Fruit fly (Drosophila melanogaster) Kc167 (cell line): ENCODE data around the gene Raf.
A peak's percentile ranks its signal among the peaks of the same experiment; 100 is the strongest.

Experiments
- Myc ChIP-seq: fragments of >200 bp; optimal IDR thresholded peaks from 2 replicates; lab custom pipeline; 2017; ENCODE audit warnings: missing external identifiers
- Sin3A ChIP-seq: fragments of >200 bp; optimal IDR thresholded peaks from 2 replicates; lab custom pipeline; 2018; ENCODE audit warnings: missing external identifiers
- h ChIP-seq: fragments of >200 bp; optimal IDR thresholded peaks from 3 replicates; lab custom pipeline; 2018; ENCODE audit warnings: missing external identifiers
- insv ChIP-seq: fragments of >200 bp; optimal IDR thresholded peaks from 3 replicates; lab custom pipeline; 2018; ENCODE audit warnings: missing external identifiers
- psq ChIP-seq: fragments of >200 bp; optimal IDR thresholded peaks from 2 replicates; lab custom pipeline; 2017; ENCODE audit warnings: missing external identifiers
- ttk ChIP-seq: sonication (Bioruptor generic); optimal IDR thresholded peaks from 2 replicates; lab custom pipeline; 2017; ENCODE audit warnings: missing external identifiers

Raf gene

DNA sequence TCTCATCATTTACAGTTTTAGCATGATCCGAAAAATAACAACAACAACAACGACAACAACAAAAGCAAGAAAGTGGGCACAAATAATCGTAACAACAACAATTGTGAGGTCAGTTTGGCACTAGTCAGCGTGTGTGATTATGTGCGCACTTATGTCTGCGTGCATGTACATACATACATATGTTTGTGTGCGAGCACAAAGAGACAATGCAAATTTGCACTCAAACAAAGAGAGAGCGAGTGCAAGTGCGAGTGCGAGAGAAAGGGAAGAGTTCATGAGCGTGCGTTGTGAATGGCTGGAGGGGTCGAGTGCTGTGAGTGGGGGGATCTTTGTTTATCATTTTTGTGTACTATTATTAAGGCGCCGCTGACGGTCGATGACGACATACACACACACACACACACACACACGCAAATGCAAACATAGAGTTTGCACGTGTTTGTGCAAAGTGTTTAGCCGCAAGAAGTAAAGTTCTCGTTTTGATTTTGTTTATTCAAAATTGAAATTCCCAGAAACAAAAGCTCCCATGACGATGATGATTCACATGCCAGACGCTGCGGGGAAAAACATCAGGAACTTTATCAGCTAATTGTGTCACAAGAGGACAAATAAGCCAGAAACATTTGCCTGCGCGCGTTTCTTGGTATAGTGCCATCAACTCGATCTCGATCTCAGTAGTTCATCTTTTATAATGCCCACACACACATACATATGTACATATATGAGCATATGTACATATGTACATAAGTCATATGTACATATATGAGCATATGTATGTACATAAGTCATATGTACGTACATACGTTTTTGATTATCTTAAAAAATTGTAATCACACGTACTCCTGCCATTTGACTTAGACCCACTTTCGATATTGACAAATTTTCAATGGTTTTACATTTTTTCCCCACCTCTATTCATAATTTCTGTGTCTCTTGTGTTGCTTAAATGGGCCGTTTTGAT is 512 bp upstream of the Raf start:
- no peak for TF ChIP-seq insv
- TF ChIP-seq psq: no peak
- no peak for TF ChIP-seq Myc (lab: Kevin White, UChicago)
- TF ChIP-seq ttk: no peak
- no peak for TF ChIP-seq h (lab: Kevin White, UChicago)

dm6 chrX:2296230-2297044 is 1.2 kb downstream of the Raf start:
- no peak for TF ChIP-seq Sin3A
- TF ChIP-seq insv: no peak
- TF ChIP-seq ttk: no peak

- TF ChIP-seq psq (no peak), Sin3A (no peak), insv (no peak), Myc (lab: Kevin White, UChicago) (no peak), ttk (no peak), h (lab: Kevin White, UChicago) (no peak)
These were observed 2.3 kb downstream of the Raf start for dm6 chrX:2297428-2298200.

DNA sequence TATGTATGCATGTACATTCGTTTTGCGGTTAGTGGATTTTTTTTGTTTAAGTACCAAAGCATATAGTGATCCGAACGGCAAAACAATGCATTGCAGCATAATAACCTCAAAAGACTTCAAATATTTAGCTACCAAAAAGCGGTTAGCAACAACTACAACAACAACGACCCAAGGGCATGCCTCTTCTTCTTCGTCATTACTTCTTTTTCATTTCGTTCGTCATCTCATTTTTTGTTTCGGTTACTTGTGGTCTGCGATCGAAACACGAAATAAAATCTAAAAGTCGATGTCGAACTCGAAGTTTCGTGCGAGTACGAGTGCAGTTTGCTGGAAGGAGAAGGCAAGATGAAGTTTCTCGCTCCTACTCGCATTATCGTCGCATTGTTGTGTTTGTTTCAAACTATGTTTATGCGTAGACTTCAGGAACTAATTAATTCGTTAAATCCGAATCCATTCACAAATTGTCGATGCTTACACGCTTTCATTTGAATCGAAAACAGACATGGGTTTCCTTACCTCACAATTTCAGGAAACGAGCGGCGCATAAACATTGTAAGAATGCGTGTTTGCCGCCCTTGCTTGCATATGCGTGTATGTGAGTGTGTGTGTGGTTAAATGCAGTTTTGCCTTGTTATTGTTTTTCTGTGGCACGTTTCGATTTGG is 3.6 kb downstream of the Raf start:
- TF ChIP-seq Myc (lab: Kevin White, UChicago) (no peak), ttk (no peak)

DNA sequence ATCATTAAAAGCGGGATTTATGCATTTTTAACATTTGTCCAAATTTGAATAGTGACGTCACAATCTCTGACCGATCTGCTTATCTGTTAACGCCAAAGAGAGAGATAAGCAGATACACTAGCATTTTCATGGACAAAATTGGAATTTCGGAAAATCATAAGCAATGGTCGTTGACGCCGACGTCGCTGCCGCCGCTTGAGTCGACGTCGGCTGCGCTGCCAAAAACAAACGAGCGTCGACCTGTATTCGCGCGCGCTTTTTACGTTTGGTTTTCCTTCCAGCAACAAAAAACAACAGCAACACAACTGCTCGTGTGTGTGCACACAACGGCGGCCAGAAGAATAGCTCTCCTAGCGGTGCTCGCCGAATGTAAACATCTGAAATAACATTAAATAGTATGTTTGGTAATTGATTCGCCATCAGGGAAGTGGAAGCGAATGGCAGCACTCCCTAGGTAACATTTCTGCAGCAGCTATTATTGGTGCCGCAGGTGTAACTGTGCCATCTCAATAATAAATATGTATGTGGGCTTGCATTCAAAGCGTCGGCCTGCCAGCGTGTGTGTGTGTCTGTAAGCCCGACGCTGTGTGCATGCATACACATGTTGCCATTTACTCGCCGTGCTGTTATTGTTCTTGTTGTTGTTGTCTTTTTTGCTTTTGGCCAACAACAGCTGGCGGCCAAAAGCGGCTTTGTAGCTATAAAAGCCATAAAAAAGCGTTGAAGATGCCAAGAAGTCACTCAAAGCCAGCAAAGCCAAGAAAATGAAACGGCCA is 5.2 kb downstream of the Raf start:
- TF ChIP-seq ttk (no peak), Myc (lab: Kevin White, UChicago) (no peak), insv (no peak), h (lab: Kevin White, UChicago) (no peak), psq (no peak), Sin3A (no peak)

DNA sequence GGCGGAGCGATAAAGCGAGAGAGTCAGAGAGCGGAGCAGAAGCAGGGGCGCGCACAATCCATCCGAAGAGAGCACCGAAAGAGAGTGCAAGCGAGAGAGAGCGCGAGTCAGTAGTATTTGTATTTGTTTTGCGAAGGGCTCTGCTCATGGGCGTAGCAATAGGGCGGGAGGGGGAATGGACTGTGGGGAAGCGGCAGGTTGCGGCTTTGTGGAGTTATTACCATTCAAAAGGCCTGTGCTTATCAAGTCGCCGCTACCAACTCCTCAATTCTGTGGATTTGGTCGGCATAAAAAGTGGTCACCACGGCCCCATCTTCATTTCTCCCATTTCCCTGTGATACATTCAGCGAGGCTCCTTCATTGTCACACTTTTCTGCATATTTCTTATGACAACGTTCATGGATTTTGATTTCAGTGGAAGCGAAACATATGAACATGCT is 5.8 kb downstream of the Raf start:
- TF ChIP-seq Myc (lab: Kevin White, UChicago): no peak
- TF ChIP-seq h (lab: Kevin White, UChicago): no peak
- no peak for TF ChIP-seq ttk
- no peak for TF ChIP-seq insv
- no peak for TF ChIP-seq Sin3A

- TF ChIP-seq Myc (lab: Kevin White, UChicago) (no peak), ttk (no peak), Sin3A (no peak), psq (no peak), h (lab: Kevin White, UChicago) (no peak), insv (no peak)
These were observed 6.6 kb downstream of the Raf start for dm6 chrX:2301613-2302522.

- TF ChIP-seq ttk: no peak
- no peak for TF ChIP-seq h (lab: Kevin White, UChicago)
- no peak for TF ChIP-seq insv
- TF ChIP-seq Sin3A: no peak
- TF ChIP-seq psq: no peak
- TF ChIP-seq Myc (lab: Kevin White, UChicago): no peak
These were observed 7.6 kb downstream of the Raf start for dm6 chrX:2302875-2303274.

DNA sequence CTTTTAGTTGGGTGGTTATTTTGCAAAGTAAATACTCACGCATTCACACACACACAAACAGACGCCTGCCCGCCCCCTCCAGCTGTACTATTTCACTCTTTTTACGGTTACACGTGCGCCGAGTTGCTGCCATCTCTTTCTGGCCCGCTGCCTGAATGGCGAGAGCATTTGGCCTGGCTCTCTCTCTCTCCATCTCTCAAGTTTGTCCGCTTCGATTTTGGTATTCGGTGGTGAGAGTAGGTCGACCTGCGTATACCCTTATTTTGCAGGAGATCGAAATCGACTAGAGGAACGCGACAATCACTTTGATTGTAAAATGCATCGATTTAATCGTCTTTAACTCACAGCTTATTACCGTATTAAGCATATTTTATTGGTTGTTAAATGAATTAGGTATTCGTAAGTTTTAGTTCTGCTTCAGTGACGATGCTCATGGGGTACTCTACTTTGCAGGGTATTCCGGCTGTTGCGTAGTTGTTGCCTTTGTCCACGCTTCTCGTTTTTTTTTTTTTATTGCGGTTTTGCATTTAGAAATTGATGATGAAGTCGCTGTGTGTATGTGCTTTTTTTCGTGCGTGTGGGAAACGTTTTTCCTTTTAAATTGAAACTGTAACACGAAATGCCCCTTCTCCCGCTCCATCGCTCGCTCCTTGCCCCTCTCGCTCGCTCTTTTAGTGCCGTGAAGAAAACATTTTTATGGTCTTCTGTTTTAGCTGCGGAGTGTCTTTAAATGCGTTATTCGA is 8.7 kb downstream of the Raf start:
- TF ChIP-seq psq (no peak), ttk (no peak), h (lab: Kevin White, UChicago) (no peak), Sin3A (no peak), insv (peak; percentile 45)

- TF ChIP-seq h (lab: Kevin White, UChicago) (no peak), psq (no peak), Myc (lab: Kevin White, UChicago) (no peak), Sin3A (no peak), ttk (no peak), insv (no peak)
These were observed 9.4 kb downstream of the Raf start for dm6 chrX:2304514-2305235.
